Fruit fly (Drosophila melanogaster): ENCODE measurements around the gene CG42342.

The CG42342 gene

DNA sequence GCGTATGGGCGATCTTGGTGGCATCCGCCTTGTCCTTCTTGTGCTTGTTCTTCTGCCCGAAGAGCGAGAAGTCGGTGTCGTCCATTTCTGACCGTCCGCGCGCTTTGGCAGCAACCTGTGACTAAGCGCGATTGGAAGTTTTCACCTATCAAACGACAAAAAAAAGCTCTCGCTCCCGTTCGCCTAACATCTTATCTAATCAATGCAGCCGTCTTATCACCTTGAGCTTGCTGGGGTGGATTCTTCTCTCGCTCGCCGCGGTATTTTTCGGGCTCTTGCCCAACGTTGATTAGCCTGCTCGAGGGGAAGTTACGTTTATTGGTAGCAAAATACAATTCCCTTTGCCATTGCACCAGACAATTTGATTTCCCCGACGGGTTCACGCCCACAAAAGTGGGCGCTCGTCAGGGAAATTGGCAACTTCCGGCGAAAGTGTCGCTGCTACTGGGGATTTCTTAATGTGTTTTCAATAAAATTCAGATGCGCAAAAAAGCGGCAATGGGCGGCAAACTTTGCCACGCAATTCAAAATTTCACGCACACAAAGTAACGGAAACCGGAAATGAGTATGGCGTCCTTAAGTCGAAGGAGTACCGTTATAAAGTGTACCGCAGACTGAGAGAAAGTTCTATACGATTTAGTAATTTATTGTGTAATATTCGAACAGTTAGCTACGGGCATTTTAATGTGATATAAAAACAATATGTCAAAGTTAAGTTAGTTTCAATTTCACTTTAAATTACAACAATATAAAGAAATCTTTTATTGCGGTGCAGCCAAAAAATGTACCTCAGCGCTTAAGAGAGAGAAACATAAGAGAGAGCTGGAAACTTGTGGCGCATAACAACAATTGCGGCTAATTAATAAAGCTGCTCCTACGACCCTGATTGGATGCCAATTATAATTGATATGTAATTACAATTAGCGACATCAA lies 1.4 kb upstream of the CG42342 start, which contains the start of gene Decay:
Decay (minus strand) TSS at position 132 of the 933 bp plus-strand sequence.
- TF ChIP-seq CG34367 (tag; optimal IDR thresholded peaks at IDR 0.05): no peak
- TF ChIP-seq CG32121 (GFP tag; IDR thresholded peaks at IDR 0.05): no peak
- no peak for TF ChIP-seq gl (tag; optimal IDR thresholded peaks at IDR 0.05)
- 0 out of 3 replicates have a peak, but pooled peaks have one; percentile 8 for TF ChIP-seq CG4496 (GFP tag; IDR thresholded peaks at IDR 0.05)
- peak; percentile 14 for TF ChIP-seq Pif1B (GFP tag; optimal IDR thresholded peaks at IDR 0.05)
- no peak for TF ChIP-seq CG9948 (tag; optimal IDR thresholded peaks at IDR 0.05)
- no peak for TF ChIP-seq CG15710 (tag; optimal IDR thresholded peaks at IDR 0.05)
- peak; percentile 34 for TF ChIP-seq Snoo (tag; optimal IDR thresholded peaks at IDR 0.05)
- no peak for TF ChIP-seq CG13204 (GFP tag; optimal IDR thresholded peaks at IDR 0.05)
- peak; percentile 54 for TF ChIP-seq Pif1A (GFP tag; optimal IDR thresholded peaks at IDR 0.05)
- no peak for TF ChIP-seq CG10348 (GFP tag; IDR thresholded peaks at IDR 0.05)
- TF ChIP-seq CG8159 (tag; optimal IDR thresholded peaks at IDR 0.05): no peak
- peak; percentile 29 for TF ChIP-seq CG14655 (GFP tag; optimal IDR thresholded peaks at IDR 0.05)
- TF ChIP-seq D1 (tag; optimal IDR thresholded peaks at IDR 0.05): no peak
- TF ChIP-seq CG17806 (tag; optimal IDR thresholded peaks at IDR 0.05): no peak
- no peak; the same call in 1 of the 2 replicates for TF ChIP-seq Ets98B (GFP tag; IDR thresholded peaks at IDR 0.05)
- no peak for TF ChIP-seq EcR (GFP tag; optimal IDR thresholded peaks at IDR 0.05)
- no peak for TF ChIP-seq CG12605 (GFP tag; IDR thresholded peaks at IDR 0.05)
- peak; percentile 37 for TF ChIP-seq CG8301 (tag; optimal IDR thresholded peaks at IDR 0.05)
- no peak for TF ChIP-seq rn (GFP tag; IDR thresholded peaks at IDR 0.05)
- no peak for TF ChIP-seq fd96Ca (GFP tag; IDR thresholded peaks at IDR 0.05)

DNA sequence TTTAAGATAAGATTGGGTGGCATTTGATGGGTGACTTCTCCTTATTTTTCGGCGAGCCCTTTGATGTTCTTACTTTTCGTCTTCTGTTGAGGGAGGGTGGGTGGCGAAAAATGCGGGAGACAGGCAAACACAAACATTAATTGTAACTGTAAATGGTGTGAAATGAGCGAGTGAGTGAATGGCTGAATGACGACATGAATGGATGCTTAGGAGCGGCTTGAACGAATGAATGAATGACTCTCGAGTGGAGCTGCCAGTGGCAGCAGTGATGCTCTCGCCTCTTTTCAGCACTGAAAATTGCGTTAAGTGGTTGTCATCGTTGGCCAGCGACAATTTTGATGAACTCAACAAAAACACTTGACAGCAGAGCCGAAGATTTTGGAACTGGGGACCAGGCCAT lies 2.0 kb downstream of the CG42342 start:
- no peak for TF ChIP-seq fd96Ca (GFP tag; IDR thresholded peaks at IDR 0.05)
- no peak for TF ChIP-seq CG14655 (GFP tag; optimal IDR thresholded peaks at IDR 0.05)
- TF ChIP-seq CG13204 (GFP tag; optimal IDR thresholded peaks at IDR 0.05): no peak
- no peak for TF ChIP-seq CG4496 (GFP tag; IDR thresholded peaks at IDR 0.05)
- no peak for TF ChIP-seq Pif1B (GFP tag; optimal IDR thresholded peaks at IDR 0.05)
- TF ChIP-seq Ets98B (GFP tag; IDR thresholded peaks at IDR 0.05): no peak
- TF ChIP-seq gl (tag; optimal IDR thresholded peaks at IDR 0.05): no peak
- no peak for TF ChIP-seq CG12605 (GFP tag; IDR thresholded peaks at IDR 0.05)
- no peak for TF ChIP-seq EcR (GFP tag; optimal IDR thresholded peaks at IDR 0.05)
- TF ChIP-seq CG34367 (tag; optimal IDR thresholded peaks at IDR 0.05): no peak
- no peak for TF ChIP-seq D1 (tag; optimal IDR thresholded peaks at IDR 0.05)
- no peak for TF ChIP-seq CG10348 (GFP tag; IDR thresholded peaks at IDR 0.05)
- no peak for TF ChIP-seq CG8159 (tag; optimal IDR thresholded peaks at IDR 0.05)
- TF ChIP-seq rn (GFP tag; IDR thresholded peaks at IDR 0.05): no peak
- no peak for TF ChIP-seq Snoo (tag; optimal IDR thresholded peaks at IDR 0.05)
- no peak for TF ChIP-seq Pif1A (GFP tag; optimal IDR thresholded peaks at IDR 0.05)
- no peak for TF ChIP-seq CG15710 (tag; optimal IDR thresholded peaks at IDR 0.05)
- TF ChIP-seq CG32121 (GFP tag; IDR thresholded peaks at IDR 0.05): no peak

DNA sequence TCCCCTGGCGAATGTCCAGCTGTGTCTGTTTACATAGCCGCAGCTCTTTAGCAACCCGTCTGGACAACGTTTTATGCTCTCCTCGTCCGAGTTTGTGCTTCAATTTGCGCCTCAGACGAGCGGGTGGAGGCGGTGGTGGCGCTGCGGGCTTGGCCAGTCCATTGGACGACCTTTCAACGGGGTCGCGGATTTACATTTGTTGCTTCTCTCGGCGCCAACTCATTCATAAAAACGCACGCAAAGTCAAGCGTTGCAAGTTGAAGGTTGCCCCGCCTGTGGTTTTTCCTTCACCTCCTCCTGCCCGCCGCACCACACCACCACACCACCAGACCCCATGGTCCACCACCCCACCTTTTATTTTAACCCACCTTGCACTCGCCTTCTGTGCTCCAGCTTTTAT lies 5.1 kb downstream of the CG42342 start:
- peak; percentile 56 for TF ChIP-seq EcR (GFP tag; optimal IDR thresholded peaks at IDR 0.05)
- TF ChIP-seq CG12605 (GFP tag; IDR thresholded peaks at IDR 0.05): no peak
- TF ChIP-seq CG13204 (GFP tag; optimal IDR thresholded peaks at IDR 0.05): peak; percentile 45

DNA sequence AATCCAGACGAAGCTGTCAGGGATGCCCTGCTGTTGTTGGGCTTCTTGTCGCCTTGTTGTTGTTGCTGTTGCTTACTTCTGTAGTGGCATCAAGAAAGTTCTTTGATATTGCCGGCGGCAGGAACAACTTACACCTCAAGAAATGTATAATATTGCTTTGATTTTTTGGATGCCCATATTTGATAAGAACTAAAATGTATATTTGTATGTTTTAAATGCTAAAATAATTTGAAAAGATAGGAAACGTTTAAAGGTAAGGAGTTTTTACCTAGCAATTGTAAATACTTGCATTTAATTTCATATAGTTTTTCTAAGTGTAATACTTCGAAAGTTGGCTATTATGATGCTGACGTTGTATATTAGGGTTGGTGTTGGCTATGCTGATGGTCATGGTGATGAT lies 7.6 kb downstream of the CG42342 start:
- TF ChIP-seq CG15710 (tag; optimal IDR thresholded peaks at IDR 0.05): no peak
- no peak for TF ChIP-seq CG12605 (GFP tag; IDR thresholded peaks at IDR 0.05)
- no peak for TF ChIP-seq CG10348 (GFP tag; IDR thresholded peaks at IDR 0.05)
- TF ChIP-seq CG9948 (tag; optimal IDR thresholded peaks at IDR 0.05): no peak
- no peak for TF ChIP-seq D1 (tag; optimal IDR thresholded peaks at IDR 0.05)

DNA sequence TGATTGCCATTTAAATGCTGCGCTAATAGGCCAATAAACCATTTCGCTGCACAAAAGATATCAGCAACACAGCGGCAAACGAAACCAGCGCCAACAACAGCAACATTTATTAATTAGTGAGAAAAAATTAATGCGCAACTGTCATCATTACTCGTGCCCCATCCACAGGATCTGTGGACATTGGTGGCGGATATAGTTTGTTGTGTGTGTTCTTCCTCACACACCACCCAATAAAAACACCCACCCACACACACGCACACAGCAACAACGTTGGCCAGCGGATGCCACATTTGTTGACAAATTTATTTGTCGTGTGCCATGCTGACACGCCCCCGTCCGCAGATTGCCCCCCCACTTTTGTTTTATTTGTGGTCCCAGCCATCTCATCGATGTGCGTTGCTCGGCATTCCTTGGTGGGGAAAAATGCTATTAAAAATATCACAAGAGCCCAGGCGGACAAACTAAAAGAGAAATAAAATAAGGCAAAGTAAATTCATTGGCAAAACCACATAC lies 15.6 kb downstream of the CG42342 start:
- TF ChIP-seq CG8301 (tag; optimal IDR thresholded peaks at IDR 0.05) (no peak), fd96Ca (GFP tag; IDR thresholded peaks at IDR 0.05) (no peak), CG13204 (GFP tag; optimal IDR thresholded peaks at IDR 0.05) (no peak), CG15710 (tag; optimal IDR thresholded peaks at IDR 0.05) (no peak), Pif1B (GFP tag; optimal IDR thresholded peaks at IDR 0.05) (no peak), CG17806 (tag; optimal IDR thresholded peaks at IDR 0.05) (no peak), CG8159 (tag; optimal IDR thresholded peaks at IDR 0.05) (no peak), rn (GFP tag; IDR thresholded peaks at IDR 0.05) (no peak), D1 (tag; optimal IDR thresholded peaks at IDR 0.05) (no peak), CG12605 (GFP tag; IDR thresholded peaks at IDR 0.05) (no peak), gl (tag; optimal IDR thresholded peaks at IDR 0.05) (no peak), CG10348 (GFP tag; IDR thresholded peaks at IDR 0.05) (no peak), Ets98B (GFP tag; IDR thresholded peaks at IDR 0.05) (no peak), Pif1A (GFP tag; optimal IDR thresholded peaks at IDR 0.05) (no peak), CG14655 (GFP tag; optimal IDR thresholded peaks at IDR 0.05) (no peak), CG34367 (tag; optimal IDR thresholded peaks at IDR 0.05) (no peak), CG32121 (GFP tag; IDR thresholded peaks at IDR 0.05) (no peak), CG4496 (GFP tag; IDR thresholded peaks at IDR 0.05) (no peak), EcR (GFP tag; optimal IDR thresholded peaks at IDR 0.05) (no peak)

DNA sequence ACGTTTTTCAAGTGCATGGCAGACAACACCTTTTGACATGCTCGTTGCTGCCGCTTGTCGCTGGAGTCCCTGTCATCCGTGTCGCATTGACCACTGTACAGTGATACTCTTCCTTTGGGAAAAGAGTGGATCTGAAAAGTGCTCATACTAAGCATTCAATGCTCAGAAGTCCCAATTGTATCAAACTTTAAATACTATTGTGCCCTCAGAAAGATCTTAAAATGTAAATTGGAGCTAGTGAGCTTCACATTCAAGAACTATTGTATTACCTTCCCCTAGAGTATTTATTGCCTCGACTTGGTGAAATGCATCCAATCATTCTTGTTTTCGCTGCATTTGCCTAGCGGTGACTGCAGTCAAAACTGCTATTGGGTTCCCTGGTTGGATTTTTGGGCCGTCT lies 20.8 kb downstream of the CG42342 start:
- TF ChIP-seq gl (tag; optimal IDR thresholded peaks at IDR 0.05) (peak; percentile 9), CG8301 (tag; optimal IDR thresholded peaks at IDR 0.05) (peak; percentile 81), CG9948 (tag; optimal IDR thresholded peaks at IDR 0.05) (peak; percentile 22), CG34367 (tag; optimal IDR thresholded peaks at IDR 0.05) (peak; percentile 18), Pif1A (GFP tag; optimal IDR thresholded peaks at IDR 0.05) (peak; percentile 41), Snoo (tag; optimal IDR thresholded peaks at IDR 0.05) (no peak), Ets98B (GFP tag; IDR thresholded peaks at IDR 0.05) (peak; percentile 42; the same call in 1 of the 2 replicates), CG13204 (GFP tag; optimal IDR thresholded peaks at IDR 0.05) (no peak), rn (GFP tag; IDR thresholded peaks at IDR 0.05) (no peak), D1 (tag; optimal IDR thresholded peaks at IDR 0.05) (no peak), CG4496 (GFP tag; IDR thresholded peaks at IDR 0.05) (no peak), CG12605 (GFP tag; IDR thresholded peaks at IDR 0.05) (no peak), Pif1B (GFP tag; optimal IDR thresholded peaks at IDR 0.05) (peak; percentile 35), fd96Ca (GFP tag; IDR thresholded peaks at IDR 0.05) (peak; percentile 48; the same call in 1 of the 3 replicates), CG8159 (tag; optimal IDR thresholded peaks at IDR 0.05) (peak; percentile 45), CG32121 (GFP tag; IDR thresholded peaks at IDR 0.05) (no peak; the same call in 1 of the 2 replicates), CG14655 (GFP tag; optimal IDR thresholded peaks at IDR 0.05) (peak; percentile 63), CG10348 (GFP tag; IDR thresholded peaks at IDR 0.05) (no peak), CG15710 (tag; optimal IDR thresholded peaks at IDR 0.05) (peak; percentile 23), CG17806 (tag; optimal IDR thresholded peaks at IDR 0.05) (peak; percentile 67), EcR (GFP tag; optimal IDR thresholded peaks at IDR 0.05) (no peak)

All from whole organism, pupa.